Worm (Caenorhabditis elegans) whole organism, L2 larva: Measurements from ENCODE around the gene R09E10.6.

Experiments
- F13H6.1 ChIP-seq: sonication (generic microtip); optimal IDR thresholded peaks from 2 replicates; lab custom pipeline; 2016; ENCODE audit warnings: missing genetic modification characterization, missing compliant biosample characterization
- ama-1 ChIP-seq: fragments of 150-350 bp; optimal IDR thresholded peaks from 2 replicates; lab custom pipeline; 2018; ENCODE audit warnings: inconsistent platforms
- ceh-16 ChIP-seq: fragments of 150-350 bp; optimal IDR thresholded peaks from 2 replicates; lab custom pipeline; 2014; ENCODE audit warnings: missing biosample characterization, missing genetic modification characterization
- elt-1 ChIP-seq: fragments of 150-350 bp; optimal IDR thresholded peaks from 2 replicates; lab custom pipeline; 2014; ENCODE audit warnings: missing biosample characterization, missing genetic modification characterization
- nhr-129 ChIP-seq: fragments of 150-350 bp; optimal IDR thresholded peaks from 2 replicates; lab custom pipeline; 2014; ENCODE audit warnings: missing biosample characterization, missing genetic modification characterization
- ztf-4 ChIP-seq: fragments of 150-350 bp; optimal IDR thresholded peaks from 2 replicates; lab custom pipeline; 2014; ENCODE audit warnings: missing biosample characterization, missing genetic modification characterization

DNA sequence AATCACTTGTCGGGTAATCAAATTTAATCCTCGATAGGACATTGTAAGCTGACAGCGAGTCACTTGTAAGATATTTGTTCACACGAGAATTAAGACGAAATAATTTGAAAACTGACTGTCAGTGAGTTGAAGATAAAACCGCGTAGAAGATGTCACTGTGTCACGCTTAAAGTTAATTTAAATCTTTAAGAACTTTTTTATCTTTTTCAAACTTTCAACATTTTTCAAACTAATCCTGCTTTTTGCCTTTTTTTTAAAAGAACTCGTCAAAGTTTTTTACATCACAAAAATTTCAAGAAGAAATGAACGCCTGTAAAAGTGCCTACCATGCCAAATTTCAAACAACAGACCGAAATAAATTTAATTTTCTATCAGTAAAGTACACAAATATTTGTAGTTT is 19.6 kb upstream of the R09E10.6 start, which contains the start of gene acs-18:
- TF ChIP-seq ztf-4 (tag; lab: Kevin White, UChicago) (no peak), ama-1 (lab: Kevin White, UChicago) (no peak), F13H6.1 (tag; lab: Kevin White, UChicago) (no peak), elt-1 (tag; lab: Kevin White, UChicago) (no peak), nhr-129 (tag; lab: Kevin White, UChicago) (no peak), ceh-16 (tag; lab: Kevin White, UChicago) (no peak)
